Worm (Caenorhabditis elegans) whole organism, L1 larva: ENCODE data around the gene rgs-9.
A peak's percentile ranks its signal among the peaks of the same experiment; 100 is the strongest.

Experiments
- C16A3.4 ChIP-seq: fragments of 150-350 bp; optimal IDR thresholded peaks from 2 replicates; lab custom pipeline; 2014; ENCODE audit warnings: missing biosample characterization, missing genetic modification characterization
- C34B4.2 ChIP-seq: sonication (generic microtip); optimal IDR thresholded peaks from 2 replicates; lab custom pipeline; 2017; ENCODE audit warnings: mild to moderate bottlenecking, missing genetic modification characterization, missing compliant biosample characterization
- F16B12.6 ChIP-seq: fragments of 150-350 bp; optimal IDR thresholded peaks from 2 replicates; lab custom pipeline; 2014; ENCODE audit warnings: missing biosample characterization, missing genetic modification characterization
- Y116A8C.19 ChIP-seq: sonication (generic microtip); optimal IDR thresholded peaks from 2 replicates; lab custom pipeline; 2016; ENCODE audit warnings: missing compliant biosample characterization, missing genetic modification characterization, borderline replicate concordance
- alr-1 ChIP-seq: fragments of 200-800 bp; sonication (Bioruptor generic); optimal IDR thresholded peaks from 2 replicates; lab custom pipeline; 2018; ENCODE audit warnings: borderline replicate concordance, mild to moderate bottlenecking, missing genetic modification characterization, missing compliant biosample characterization
- ama-1 ChIP-seq: fragments of 150-350 bp; optimal IDR thresholded peaks from 2 replicates; lab custom pipeline; 2014
- ceh-8 ChIP-seq: fragments of 200-800 bp; sonication (Bioruptor generic); optimal IDR thresholded peaks from 2 replicates; lab custom pipeline; 2018; ENCODE audit warnings: mild to moderate bottlenecking, missing genetic modification characterization, moderate library complexity, missing compliant biosample characterization
- ceh-82 ChIP-seq, 3 experiments: fragments of 150-350 bp in 1 of 3; sonication (generic microtip) in 2 of 3; optimal IDR thresholded peaks; 2 replicates each; lab custom pipeline; 2014 to 2017; ENCODE audit warnings: missing biosample characterization in 3 of 3, missing genetic modification characterization in 3 of 3
- ceh-88 ChIP-seq: fragments of 200-800 bp; sonication (Bioruptor generic); IDR thresholded peaks from 2 replicates; pipeline ENCODE4 v1.3.6; 2022; ENCODE audit warnings: missing genetic modification characterization, missing compliant biosample characterization
- ces-1 ChIP-seq: fragments of 150-350 bp; optimal IDR thresholded peaks from 2 replicates; lab custom pipeline; 2014; ENCODE audit warnings: missing biosample characterization, missing genetic modification reagents, missing genetic modification characterization
- elt-3 ChIP-seq, 6 experiments: fragments of 150-350 bp in 1 of 6; sonication (generic microtip); optimal IDR thresholded peaks; 2 replicates each; lab custom pipeline; 2017 to 2018; ENCODE audit warnings: missing biosample characterization in 6 of 6, missing genetic modification characterization in 6 of 6, inconsistent platforms in 1 of 6
- ets-5 ChIP-seq: fragments of 200-800 bp; sonication (Bioruptor generic); IDR thresholded peaks from 2 replicates; pipeline ENCODE4 v1.3.6; 2022; ENCODE audit warnings: missing genetic modification characterization, missing compliant biosample characterization
- fkh-8 ChIP-seq: sonication (generic microtip); optimal IDR thresholded peaks from 2 replicates; lab custom pipeline; 2016; ENCODE audit warnings: mild to moderate bottlenecking, missing genetic modification characterization, missing compliant biosample characterization
- fos-1 ChIP-seq: fragments of 150-350 bp; optimal IDR thresholded peaks from 2 replicates; lab custom pipeline; 2014; ENCODE audit warnings: missing biosample characterization, missing genetic modification characterization
- grh-1 ChIP-seq: fragments of 200-800 bp; sonication (Bioruptor generic); IDR thresholded peaks from 2 replicates; pipeline ENCODE4 v1.3.6; 2022; ENCODE audit warnings: missing genetic modification reagents, missing genetic modification characterization, missing compliant biosample characterization
- irx-1 ChIP-seq: sonication (generic microtip); optimal IDR thresholded peaks from 2 replicates; lab custom pipeline; 2016; ENCODE audit warnings: missing genetic modification characterization, missing compliant biosample characterization
- isw-1 ChIP-seq: fragments of 200-800 bp; sonication (Bioruptor generic); IDR thresholded peaks from 2 replicates; pipeline ENCODE4 v1.3.6; 2022; ENCODE audit warnings: missing genetic modification characterization, missing compliant biosample characterization
- jun-1 ChIP-seq: fragments of 150-350 bp; optimal IDR thresholded peaks from 2 replicates; lab custom pipeline; 2014; ENCODE audit warnings: missing biosample characterization, missing genetic modification reagents, missing genetic modification characterization
- lin-14 ChIP-seq: fragments of 200-800 bp; sonication (Bioruptor generic); optimal IDR thresholded peaks from 2 replicates; lab custom pipeline; 2018; ENCODE audit warnings: mild to moderate bottlenecking, missing genetic modification characterization, moderate library complexity, missing compliant biosample characterization
- lin-15B ChIP-seq: fragments of 150-350 bp; sonication (generic microtip); optimal IDR thresholded peaks from 3 replicates; lab custom pipeline; 2014; ENCODE audit warnings: missing biosample characterization, missing genetic modification characterization
- lsy-2 ChIP-seq, 2 experiments: fragments of 150-350 bp; optimal IDR thresholded peaks; 2 replicates each; lab custom pipeline; 2014; ENCODE audit warnings: missing biosample characterization in 2 of 2, missing genetic modification characterization in 2 of 2
- mdl-1 ChIP-seq, 2 experiments: fragments of 150-350 bp; optimal IDR thresholded peaks; 2 replicates each; lab custom pipeline; 2014 to 2017; ENCODE audit warnings: missing biosample characterization in 2 of 2, missing genetic modification characterization in 2 of 2, inconsistent platforms in 1 of 2
- mep-1 ChIP-seq: fragments of 150-350 bp; optimal IDR thresholded peaks from 2 replicates; lab custom pipeline; 2014; ENCODE audit warnings: missing biosample characterization, missing genetic modification characterization
- nhr-28 ChIP-seq: fragments of 150-350 bp; optimal IDR thresholded peaks from 2 replicates; lab custom pipeline; 2014; ENCODE audit warnings: missing biosample characterization, missing genetic modification characterization
- nhr-47 ChIP-seq: sonication (generic microtip); optimal IDR thresholded peaks from 2 replicates; lab custom pipeline; 2016; ENCODE audit warnings: mild to moderate bottlenecking, missing genetic modification characterization, moderate library complexity, missing compliant biosample characterization
- nhr-71 ChIP-seq: sonication (generic microtip); optimal IDR thresholded peaks from 2 replicates; lab custom pipeline; 2016; ENCODE audit warnings: mild to moderate bottlenecking, missing genetic modification characterization, moderate library complexity, missing compliant biosample characterization
- nhr-77 ChIP-seq: fragments of 150-350 bp; optimal IDR thresholded peaks from 2 replicates; lab custom pipeline; 2014; ENCODE audit warnings: missing biosample characterization, missing genetic modification characterization
- nhr-85 ChIP-seq: sonication (generic microtip); peaks from one replicate; lab custom pipeline; 2016; ENCODE audit warnings: missing genetic modification characterization, inconsistent platforms, missing compliant biosample characterization
- nhr-90 ChIP-seq: sonication (generic microtip); optimal IDR thresholded peaks from 2 replicates; lab custom pipeline; 2016; ENCODE audit warnings: mild to moderate bottlenecking, missing genetic modification characterization, missing compliant biosample characterization; ENCODE audit not compliant: poor library complexity
- pax-3 ChIP-seq: fragments of 200-800 bp; sonication (Bioruptor generic); optimal IDR thresholded peaks from 2 replicates; lab custom pipeline; 2018; ENCODE audit warnings: mild to moderate bottlenecking, missing genetic modification characterization, moderate library complexity, missing compliant biosample characterization
- skn-1 ChIP-seq: fragments of 150-350 bp; optimal IDR thresholded peaks from 2 replicates; lab custom pipeline; 2014; ENCODE audit warnings: missing biosample characterization, missing genetic modification characterization
- snpc-4 ChIP-seq: fragments of 150-350 bp; optimal IDR thresholded peaks from 2 replicates; lab custom pipeline; 2014; ENCODE audit warnings: missing biosample characterization, missing genetic modification characterization
- snu-23 ChIP-seq: sonication (generic microtip); optimal IDR thresholded peaks from 2 replicates; lab custom pipeline; 2016; ENCODE audit warnings: missing genetic modification characterization, missing compliant biosample characterization
- sox-4 ChIP-seq: sonication (generic microtip); optimal IDR thresholded peaks from 2 replicates; lab custom pipeline; 2016; ENCODE audit warnings: missing genetic modification characterization, missing compliant biosample characterization
- sup-37 ChIP-seq: fragments of 200-800 bp; sonication (Bioruptor generic); optimal IDR thresholded peaks from 2 replicates; lab custom pipeline; 2018; ENCODE audit warnings: mild to moderate bottlenecking, missing genetic modification characterization, missing compliant biosample characterization
- swsn-7 ChIP-seq: sonication (generic microtip); optimal IDR thresholded peaks from 2 replicates; lab custom pipeline; 2016; ENCODE audit warnings: missing genetic modification characterization, missing compliant biosample characterization
- tbx-2 ChIP-seq: sonication (generic microtip); optimal IDR thresholded peaks from 2 replicates; lab custom pipeline; 2016; ENCODE audit warnings: missing genetic modification characterization, missing compliant biosample characterization
- tlp-1 ChIP-seq: fragments of 150-350 bp; optimal IDR thresholded peaks from 2 replicates; lab custom pipeline; 2014; ENCODE audit warnings: missing biosample characterization, missing genetic modification characterization
- unc-130 ChIP-seq: fragments of 150-350 bp; optimal IDR thresholded peaks from 2 replicates; lab custom pipeline; 2017; ENCODE audit warnings: missing biosample characterization, missing genetic modification characterization, inconsistent platforms
- unc-30 ChIP-seq: sonication (generic microtip); optimal IDR thresholded peaks from 2 replicates; lab custom pipeline; 2017; ENCODE audit warnings: missing biosample characterization, missing genetic modification characterization
- unc-62 ChIP-seq: fragments of 150-350 bp; optimal IDR thresholded peaks from 2 replicates; lab custom pipeline; 2014; ENCODE audit warnings: missing biosample characterization, missing genetic modification reagents, missing genetic modification characterization
- unc-86 ChIP-seq: sonication (generic microtip); optimal IDR thresholded peaks from 2 replicates; lab custom pipeline; 2016; ENCODE audit warnings: missing genetic modification characterization, missing compliant biosample characterization
- xbp-1 ChIP-seq: sonication (generic microtip); optimal IDR thresholded peaks from 2 replicates; lab custom pipeline; 2016; ENCODE audit warnings: missing genetic modification characterization, missing compliant biosample characterization
- zag-1 ChIP-seq: fragments of 150-350 bp; optimal IDR thresholded peaks from 2 replicates; lab custom pipeline; 2014; ENCODE audit warnings: missing biosample characterization, missing genetic modification characterization
- zip-4 ChIP-seq: fragments of 200-800 bp; sonication (Bioruptor generic); optimal IDR thresholded peaks from 2 replicates; lab custom pipeline; 2018; ENCODE audit warnings: mild to moderate bottlenecking, missing genetic modification characterization, moderate library complexity, missing compliant biosample characterization

The rgs-9 gene

ce11 chrX:1960895-1961715 is 46.0 kb downstream of the rgs-9 start (continued):
- peak; percentile 53 for TF ChIP-seq C16A3.4 (tag; lab: Kevin White, UChicago)
- TF ChIP-seq irx-1: peak; percentile 45

DNA sequence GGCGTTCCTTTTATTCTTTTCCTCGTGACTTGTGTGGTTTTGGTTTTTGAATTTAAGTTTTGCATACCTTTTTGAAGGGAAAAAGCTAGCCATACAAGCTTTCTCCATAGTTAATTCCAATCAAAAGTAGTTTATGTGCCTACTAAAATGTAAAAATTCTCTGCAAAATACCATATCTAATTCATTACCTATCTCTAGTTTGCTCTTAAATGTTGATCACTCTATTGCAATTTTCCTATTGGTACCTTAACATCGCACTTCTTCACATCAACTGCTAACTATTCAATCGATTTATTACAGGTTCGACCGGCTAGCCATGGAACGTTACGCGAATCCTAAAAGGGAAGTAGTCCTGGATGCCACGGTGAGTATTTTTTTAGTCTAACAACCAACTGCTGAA is 47.2 kb downstream of the rgs-9 start, which contains the start of gene F52D2.7:
Gene F52D2.7, plus strand, starts transcription at position 301 of the 400 bp plus-strand sequence.
- TF ChIP-seq nhr-85 (tag; lab: Kevin White, UChicago) (peak; percentile 40), skn-1 (tag; lab: Kevin White, UChicago) (no peak)

- no peak for TF ChIP-seq nhr-71
- TF ChIP-seq fkh-8 (tag; lab: Kevin White, UChicago): no peak
- no peak for TF ChIP-seq isw-1 (GFP tag; lab: Robert Waterston, UW)
- TF ChIP-seq F16B12.6 (tag; lab: Kevin White, UChicago): no peak
- no peak for TF ChIP-seq alr-1 (tag; lab: Kevin White, UChicago)
- TF ChIP-seq lin-14: no peak
- no peak for TF ChIP-seq ama-1
- no peak for TF ChIP-seq snpc-4 (tag; lab: Kevin White, UChicago)
- no peak for TF ChIP-seq irx-1
- no peak for TF ChIP-seq lin-15B
- no peak for TF ChIP-seq ces-1 (GFP tag; lab: Kevin White, UChicago)
- TF ChIP-seq mep-1: no peak
- TF ChIP-seq unc-86 (tag; lab: Kevin White, UChicago): no peak
- no peak for TF ChIP-seq zag-1
- no peak for TF ChIP-seq nhr-28 (tag; lab: Kevin White, UChicago)
- no peak for TF ChIP-seq elt-3 (tag; optimal IDR thresholded peaks at IDR 0.05; lab: Kevin White, UChicago)
- TF ChIP-seq tlp-1 (tag; lab: Kevin White, UChicago): no peak
- no peak for TF ChIP-seq sox-4
- TF ChIP-seq unc-62 (GFP tag; lab: Kevin White, UChicago): no peak
Measured at ce11 chrX:1964411-1964810, 49.4 kb downstream of the rgs-9 start.

- TF ChIP-seq grh-1 (0 out of 2 replicates have a peak, but pooled peaks have one; percentile 12), skn-1 (tag; lab: Kevin White, UChicago) (peak; percentile 92), swsn-7 (tag; lab: Kevin White, UChicago) (peak; percentile 63), lin-14 (peak; percentile 84), snu-23 (peak; percentile 74), nhr-47 (peak; percentile 78), pax-3 (tag; lab: Kevin White, UChicago) (no peak), C16A3.4 (tag; lab: Kevin White, UChicago) (peak; percentile 34), jun-1 (tag; lab: Kevin White, UChicago) (peak; percentile 48), sup-37 (GFP tag; lab: Kevin White, UChicago) (peak; percentile 4), zip-4 (no peak), nhr-71 (peak; percentile 69), ceh-8 (no peak), fos-1 (tag; lab: Kevin White, UChicago) (peak; percentile 40), fkh-8 (tag; lab: Kevin White, UChicago) (peak; percentile 31), snpc-4 (tag; lab: Kevin White, UChicago) (peak; percentile 47), Y116A8C.19 (tag; lab: Kevin White, UChicago) (no peak), ets-5 (GFP tag; lab: Robert Waterston, UW) (no peak), irx-1 (peak; percentile 39), lsy-2 (tag; optimal IDR thresholded peaks at IDR 0.05; lab: Kevin White, UChicago) (peak; percentile 45 to 69), unc-130 (tag; lab: Kevin White, UChicago) (peak; percentile 30), mdl-1 (tag; optimal IDR thresholded peaks at IDR 0.05; lab: Kevin White, UChicago) (peak in 1 of 2 experiments; percentile 64), tbx-2 (tag; lab: Kevin White, UChicago) (peak; percentile 60), unc-30 (tag; lab: Kevin White, UChicago) (no peak), nhr-77 (tag; lab: Kevin White, UChicago) (no peak), nhr-90 (tag; lab: Kevin White, UChicago) (peak; percentile 36), mep-1 (peak; percentile 62), xbp-1 (peak; percentile 66), ceh-88 (GFP tag; lab: Robert Waterston, UW) (no peak), ceh-82 (tag; optimal IDR thresholded peaks at IDR 0.05; lab: Kevin White, UChicago) (peak; percentile 38 to 78 (median 69)), F16B12.6 (tag; lab: Kevin White, UChicago) (peak; percentile 96), C34B4.2 (tag; lab: Kevin White, UChicago) (no peak)
Measured at ce11 chrX:1964828-1965227, 49.8 kb downstream of the rgs-9 start.
